Fruit fly (Drosophila melanogaster): ENCODE measurements around the gene raw.

- no peak for TF ChIP-seq CG8478 (optimal IDR thresholded peaks at IDR 0.05)
- TF ChIP-seq CTCF (optimal IDR thresholded peaks at IDR 0.05) = no peak
These were observed 5.9 kb upstream of the raw start for dm6 chr2L:8746350-8746759.
